Worm (Caenorhabditis elegans): ENCODE results near the gene srh-135.

The srh-135 gene

DNA sequence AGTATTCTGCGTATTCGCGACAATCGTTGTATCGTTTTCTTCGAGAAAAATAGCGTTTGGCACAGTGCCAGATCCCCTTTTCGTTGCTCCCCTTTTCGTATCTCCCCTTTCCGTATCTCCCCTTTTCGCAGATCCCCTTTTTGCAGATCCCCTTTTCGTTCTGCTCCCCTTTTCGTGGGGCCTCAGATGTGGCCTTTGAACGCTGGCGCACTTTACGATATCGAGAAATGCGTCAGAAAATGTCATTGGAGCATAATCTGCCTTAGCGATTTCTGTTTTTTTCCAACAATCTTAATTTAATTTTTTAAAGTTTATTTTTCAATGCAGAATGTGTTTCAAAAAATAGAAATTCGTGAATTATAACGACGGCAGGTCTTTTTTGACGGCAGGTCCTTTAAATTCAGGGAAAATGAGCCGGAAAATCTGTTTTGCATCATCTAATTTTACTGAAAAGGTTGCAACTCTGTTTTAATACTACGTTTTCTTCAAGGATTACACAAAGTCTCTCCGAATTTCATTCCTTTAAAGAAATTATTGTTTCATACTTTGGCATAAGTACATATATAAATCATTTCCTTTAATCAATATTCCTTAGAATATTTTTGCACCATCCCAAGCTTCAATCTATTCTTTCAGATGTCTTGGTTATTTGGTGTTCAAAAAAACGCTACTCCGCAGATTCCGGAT is 21.6 kb upstream of the srh-135 start, which contains the start of gene atad-3:
Gene atad-3, plus strand, starts transcription at position 637 of the 687 bp plus-strand sequence.
- TF ChIP-seq nhr-25 (tag; optimal IDR thresholded peaks at IDR 0.05) (peak; percentile 48), ama-1 (optimal IDR thresholded peaks at IDR 0.05) (no peak), egl-27 (tag; optimal IDR thresholded peaks at IDR 0.05) (peak; percentile 43), ceh-16 (tag; optimal IDR thresholded peaks at IDR 0.05) (no peak), pqm-1 (tag; optimal IDR thresholded peaks at IDR 0.05) (peak; percentile 26), lsy-12 (tag; optimal IDR thresholded peaks at IDR 0.05) (peak; percentile 82), ceh-82 (tag; optimal IDR thresholded peaks at IDR 0.05) (peak; percentile 67), skn-1 (tag; optimal IDR thresholded peaks at IDR 0.05) (peak; percentile 61), mml-1 (tag; optimal IDR thresholded peaks at IDR 0.05) (no peak), fkh-10 (GFP tag; optimal IDR thresholded peaks at IDR 0.05) (no peak), nhr-77 (tag; optimal IDR thresholded peaks at IDR 0.05) (no peak), ztf-4 (tag; optimal IDR thresholded peaks at IDR 0.05) (no peak), zag-1 (tag; optimal IDR thresholded peaks at IDR 0.05) (no peak), nhr-12 (tag; optimal IDR thresholded peaks at IDR 0.05) (no peak), R02D3.7 (tag; optimal IDR thresholded peaks at IDR 0.05) (peak; percentile 77), pha-4 (tag; optimal IDR thresholded peaks at IDR 0.05) (peak; percentile 79), unc-39 (tag; optimal IDR thresholded peaks at IDR 0.05) (no peak), daf-12 (tag; optimal IDR thresholded peaks at IDR 0.05) (no peak), nhr-11 (tag; optimal IDR thresholded peaks at IDR 0.05) (peak; percentile 93), nhr-28 (tag; optimal IDR thresholded peaks at IDR 0.05) (no peak), lin-15B (tag; optimal IDR thresholded peaks at IDR 0.05) (peak; percentile 89), snpc-4 (tag; optimal IDR thresholded peaks at IDR 0.05) (peak; percentile 74), ceh-9 (tag; optimal IDR thresholded peaks at IDR 0.05) (no peak), aly-2 (tag; optimal IDR thresholded peaks at IDR 0.05) (no peak), elt-1 (tag; optimal IDR thresholded peaks at IDR 0.05) (peak; percentile 2), unc-62 (GFP tag; optimal IDR thresholded peaks at IDR 0.05) (peak; percentile 6), ZK546.5 (tag; optimal IDR thresholded peaks at IDR 0.05) (no peak), nhr-76 (tag; optimal IDR thresholded peaks at IDR 0.05) (no peak), ceh-28 (tag; optimal IDR thresholded peaks at IDR 0.05) (peak; percentile 69), eor-1 (tag; optimal IDR thresholded peaks at IDR 0.05) (no peak), elt-2 (tag; optimal IDR thresholded peaks at IDR 0.05) (peak; percentile 38), nhr-237 (tag; optimal IDR thresholded peaks at IDR 0.05) (no peak), egl-5 (tag; optimal IDR thresholded peaks at IDR 0.05) (no peak), nfya-1 (tag; optimal IDR thresholded peaks at IDR 0.05; ENCODE audit: insufficient read depth) (peak; percentile 73), hmg-11 (tag; optimal IDR thresholded peaks at IDR 0.05) (peak; percentile 26), nhr-43 (tag; optimal IDR thresholded peaks at IDR 0.05; ENCODE audit: poor library complexity, severe bottlenecking) (peak; percentile 91), fkh-2 (tag; optimal IDR thresholded peaks at IDR 0.05) (no peak), lin-39 (tag; optimal IDR thresholded peaks at IDR 0.05) (peak; percentile 55), nhr-67 (tag; optimal IDR thresholded peaks at IDR 0.05) (no peak), tbx-2 (tag; optimal IDR thresholded peaks at IDR 0.05) (peak; percentile 76), jun-1 (tag; optimal IDR thresholded peaks at IDR 0.05) (peak; percentile 69), fos-1 (tag; optimal IDR thresholded peaks at IDR 0.05) (peak; percentile 26), ztf-11 (tag; optimal IDR thresholded peaks at IDR 0.05) (no peak), elt-3 (tag; optimal IDR thresholded peaks at IDR 0.05) (no peak), nhr-23 (tag; optimal IDR thresholded peaks at IDR 0.05) (peak; percentile 83), sea-2 (GFP tag; optimal IDR thresholded peaks at IDR 0.05) (no peak), mdl-1 (tag; optimal IDR thresholded peaks at IDR 0.05) (no peak)
